Worm (Caenorhabditis elegans): Measurements from ENCODE around the gene cest-9.2.

- TF ChIP-seq ets-7 (tag; optimal IDR thresholded peaks at IDR 0.05) = no peak
- no peak for TF ChIP-seq pes-1 (GFP tag; IDR thresholded peaks at IDR 0.05)
Measured at ce11 chrX:12188280-12189071, 33.4 kb upstream of the cest-9.2 start.
